Worm (Caenorhabditis elegans) whole organism, L1 larva: ENCODE results near the gene C33D3.5.

Experiments used
- aly-2 ChIP-seq: fragments of 150-350 bp; optimal IDR thresholded peaks from 2 replicates; lab custom pipeline; 2014; ENCODE audit warnings: missing biosample characterization, missing genetic modification characterization
- efl-1 ChIP-seq, 4 experiments: fragments of 150-350 bp; optimal IDR thresholded peaks in 3 of 4; peaks in 1 of 4; 1 replicate in 1 of 4; 2 replicates in 3 of 4; lab custom pipeline; 2014; ENCODE audit warnings: missing biosample characterization in 2 of 4, missing genetic modification characterization in 2 of 4, missing genetic modification reagents in 2 of 4
- fkh-10 ChIP-seq: sonication (generic microtip); optimal IDR thresholded peaks from 2 replicates; lab custom pipeline; 2017; ENCODE audit warnings: missing biosample characterization, missing genetic modification reagents, missing genetic modification characterization
- fos-1 ChIP-seq: fragments of 150-350 bp; optimal IDR thresholded peaks from 2 replicates; lab custom pipeline; 2014; ENCODE audit warnings: missing biosample characterization, missing genetic modification characterization
- hlh-17 ChIP-seq: fragments of 200-800 bp; sonication (Bioruptor generic); optimal IDR thresholded peaks from 2 replicates; lab custom pipeline; 2018; ENCODE audit warnings: missing genetic modification characterization, mild to moderate bottlenecking, missing compliant biosample characterization, moderate library complexity, borderline replicate concordance
- lir-3 ChIP-seq: sonication (generic microtip); optimal IDR thresholded peaks from 2 replicates; lab custom pipeline; 2016; ENCODE audit warnings: mild to moderate bottlenecking, missing genetic modification characterization, moderate library complexity, missing compliant biosample characterization; ENCODE audit not compliant: poor library complexity
- nhr-19 ChIP-seq: fragments of 200-800 bp; sonication (Bioruptor generic); conservative IDR thresholded peaks from 2 replicates; pipeline ENCODE4 v1.3.6; 2022; ENCODE audit warnings: missing genetic modification characterization, missing compliant biosample characterization
- pag-3 ChIP-seq: sonication (generic microtip); optimal IDR thresholded peaks from 2 replicates; lab custom pipeline; 2017; ENCODE audit warnings: missing genetic modification characterization, mild to moderate bottlenecking, missing compliant biosample characterization, antibody characterized with exemption, borderline replicate concordance; ENCODE audit not compliant: insufficient read depth
- sox-4 ChIP-seq: sonication (generic microtip); optimal IDR thresholded peaks from 2 replicates; lab custom pipeline; 2016; ENCODE audit warnings: missing genetic modification characterization, missing compliant biosample characterization
- unc-62 ChIP-seq: fragments of 150-350 bp; optimal IDR thresholded peaks from 2 replicates; lab custom pipeline; 2014; ENCODE audit warnings: missing biosample characterization, missing genetic modification reagents, missing genetic modification characterization
- unc-86 ChIP-seq: sonication (generic microtip); optimal IDR thresholded peaks from 2 replicates; lab custom pipeline; 2016; ENCODE audit warnings: missing genetic modification characterization, missing compliant biosample characterization
- zag-1 ChIP-seq: fragments of 150-350 bp; optimal IDR thresholded peaks from 2 replicates; lab custom pipeline; 2014; ENCODE audit warnings: missing biosample characterization, missing genetic modification characterization
- ztf-11 ChIP-seq, 2 experiments: sonication (generic microtip); optimal IDR thresholded peaks; 2 replicates each; lab custom pipeline; 2016 to 2017; ENCODE audit warnings: missing genetic modification characterization in 2 of 2, missing biosample characterization in 1 of 2, missing compliant biosample characterization in 1 of 2

DNA sequence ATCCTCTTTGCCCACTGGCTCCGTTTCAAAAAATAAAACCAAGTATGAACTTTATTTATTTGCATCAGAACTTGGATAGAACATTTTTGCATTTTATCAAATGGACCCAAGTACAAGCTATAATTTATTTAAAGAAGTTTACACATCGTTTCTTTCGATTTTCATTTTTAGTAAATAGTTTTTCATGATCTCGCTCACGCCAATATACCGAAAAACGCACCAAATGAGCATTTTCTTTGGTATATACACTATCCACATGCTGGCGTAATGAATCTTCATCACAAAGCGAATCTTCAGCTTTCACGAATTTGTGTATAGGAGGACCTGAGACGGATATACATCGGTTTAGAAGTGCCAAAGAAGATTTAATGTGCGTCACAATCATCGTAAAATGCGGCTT is 14.6 kb upstream of the C33D3.5 start, which contains the start of gene C39B10.7:
- TF ChIP-seq ztf-11 (tag; optimal IDR thresholded peaks at IDR 0.05; lab: Kevin White, UChicago): no peak
- TF ChIP-seq lir-3 (tag; lab: Kevin White, UChicago): no peak
- no peak for TF ChIP-seq sox-4 (tag; lab: Kevin White, UChicago)
- no peak for TF ChIP-seq unc-86
- no peak for TF ChIP-seq fkh-10
- no peak for TF ChIP-seq efl-1 (optimal IDR thresholded peaks at IDR 0.05; lab: Kevin White, UChicago)
- no peak for TF ChIP-seq efl-1 (GFP tag; optimal IDR thresholded peaks at IDR 0.05 in 1 of 2; lab: Kevin White, UChicago)
- no peak for TF ChIP-seq zag-1 (tag; lab: Kevin White, UChicago)
- TF ChIP-seq unc-62 (GFP tag; lab: Kevin White, UChicago): no peak
- TF ChIP-seq pag-3 (tag; lab: Kevin White, UChicago): no peak
- no peak for TF ChIP-seq hlh-17 (GFP tag; lab: Kevin White, UChicago)
- TF ChIP-seq aly-2 (tag; lab: Kevin White, UChicago): no peak
- TF ChIP-seq nhr-19 (GFP tag; lab: Robert Waterston, UW): no peak
- TF ChIP-seq fos-1 (tag; lab: Kevin White, UChicago): no peak
